Worm (Caenorhabditis elegans): ENCODE results near the gene mks-2.

mks-2 gene

ce11 chrII:6192484-6192883 is 26.8 kb downstream of the mks-2 start, which contains the start of gene cpb-2:
TSS of gene cpb-2 (plus strand) at chrII:6192784.
- TF ChIP-seq pqm-1 (tag; optimal IDR thresholded peaks at IDR 0.05) (no peak), snpc-4 (tag; optimal IDR thresholded peaks at IDR 0.05) (no peak), skn-1 (tag; optimal IDR thresholded peaks at IDR 0.05) (no peak), elt-1 (tag; optimal IDR thresholded peaks at IDR 0.05) (no peak), ceh-82 (tag; optimal IDR thresholded peaks at IDR 0.05) (no peak), fos-1 (tag; optimal IDR thresholded peaks at IDR 0.05) (no peak), lin-15B (tag; optimal IDR thresholded peaks at IDR 0.05) (no peak), nhr-76 (tag; optimal IDR thresholded peaks at IDR 0.05) (no peak)

- no peak for TF ChIP-seq nhr-28 (tag; optimal IDR thresholded peaks at IDR 0.05)
- no peak for TF ChIP-seq elt-3 (tag; optimal IDR thresholded peaks at IDR 0.05)
- no peak for TF ChIP-seq ama-1 (optimal IDR thresholded peaks at IDR 0.05)
- TF ChIP-seq nhr-76 (tag; optimal IDR thresholded peaks at IDR 0.05) = no peak
- TF ChIP-seq skn-1 (tag; optimal IDR thresholded peaks at IDR 0.05) = no peak
- no peak for TF ChIP-seq nhr-11 (tag; optimal IDR thresholded peaks at IDR 0.05)
- TF ChIP-seq ztf-4 (tag; optimal IDR thresholded peaks at IDR 0.05) = no peak
- TF ChIP-seq aly-2 (tag; optimal IDR thresholded peaks at IDR 0.05) = no peak
- TF ChIP-seq nhr-237 (tag; optimal IDR thresholded peaks at IDR 0.05) = no peak
- TF ChIP-seq egl-5 (tag; optimal IDR thresholded peaks at IDR 0.05) = no peak
- TF ChIP-seq R02D3.7 (tag; optimal IDR thresholded peaks at IDR 0.05) = no peak
- TF ChIP-seq fos-1 (tag; optimal IDR thresholded peaks at IDR 0.05) = no peak
These were observed 28.0 kb downstream of the mks-2 start, which contains the start of gene fkh-8 for ce11 chrII:6191293-6191692. TSS of gene fkh-8 (minus strand) at chrII:6191393.

DNA sequence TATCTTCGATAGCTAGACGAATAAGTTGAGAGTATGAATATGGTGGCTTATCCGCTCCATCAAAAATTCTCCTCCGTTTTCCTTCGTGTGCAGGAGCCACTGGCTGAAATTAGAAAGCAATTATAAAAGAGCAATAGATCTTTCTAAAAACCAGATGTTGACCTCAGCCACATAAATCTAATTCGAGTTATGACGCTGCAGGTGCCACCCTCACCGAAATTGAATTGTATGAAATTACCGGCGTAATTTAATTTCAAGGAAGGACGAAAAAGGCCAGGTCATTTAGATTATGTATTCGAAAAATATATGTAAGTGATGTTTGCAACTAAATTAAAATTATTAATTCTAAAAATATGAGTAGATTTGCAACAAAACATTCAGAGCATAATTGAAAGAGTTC is 28.5 kb downstream of the mks-2 start:
- TF ChIP-seq nhr-237 (tag; optimal IDR thresholded peaks at IDR 0.05) (no peak), ceh-16 (tag; optimal IDR thresholded peaks at IDR 0.05) (no peak)

DNA sequence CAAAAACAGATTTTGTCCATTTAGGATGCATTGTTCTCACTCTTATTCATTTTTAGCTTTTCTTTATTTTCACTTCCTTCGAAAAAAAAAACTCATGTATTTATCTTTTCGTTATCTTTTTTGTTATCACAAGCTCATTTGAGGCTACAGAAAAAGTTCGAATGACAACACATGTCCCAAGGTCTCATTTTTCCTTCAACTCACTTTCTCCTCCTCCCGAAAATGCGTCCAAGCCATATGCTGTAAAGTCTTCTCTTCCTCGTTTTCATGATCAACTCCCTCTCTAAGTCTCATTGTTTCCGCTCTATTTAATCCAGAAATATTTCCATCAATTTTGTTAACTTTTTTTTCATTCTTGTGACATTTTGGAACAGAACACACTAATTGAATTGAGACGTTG is 37.9 kb downstream of the mks-2 start:
- TF ChIP-seq nfya-1 (tag; optimal IDR thresholded peaks at IDR 0.05; ENCODE audit: insufficient read depth) (peak; percentile 6), jun-1 (tag; optimal IDR thresholded peaks at IDR 0.05) (no peak)

DNA sequence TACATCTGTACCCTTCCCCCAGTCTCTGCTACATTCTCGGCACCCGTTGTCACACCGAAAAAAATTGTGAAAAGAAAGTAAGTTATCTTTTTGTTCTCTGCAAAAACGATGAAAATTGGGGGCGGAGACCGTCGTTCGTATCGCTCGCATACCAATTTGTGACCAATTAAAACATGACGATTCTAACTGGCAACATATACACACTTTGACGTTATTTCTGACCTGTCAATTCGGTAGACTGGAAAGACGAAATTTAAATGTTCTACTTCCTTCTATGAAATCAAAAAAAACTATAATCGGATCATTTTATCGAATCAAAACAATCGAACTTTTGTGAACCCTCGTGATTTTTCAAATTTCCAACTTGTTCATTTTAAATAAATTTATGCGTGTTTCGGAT is 38.7 kb downstream of the mks-2 start:
- TF ChIP-seq elt-2 (tag; optimal IDR thresholded peaks at IDR 0.05) (peak; percentile 2), ceh-16 (tag; optimal IDR thresholded peaks at IDR 0.05) (no peak), nhr-43 (tag; optimal IDR thresholded peaks at IDR 0.05; ENCODE audit: poor library complexity, severe bottlenecking) (no peak), ceh-9 (tag; optimal IDR thresholded peaks at IDR 0.05) (no peak), nhr-76 (tag; optimal IDR thresholded peaks at IDR 0.05) (no peak)

ce11 chrII:6179531-6179930 is 39.7 kb downstream of the mks-2 start, which contains the start of gene F40H3.1:
TSS of gene F40H3.1 (plus strand) at chrII:6179831.
- TF ChIP-seq mdl-1 (tag; optimal IDR thresholded peaks at IDR 0.05) = no peak
- TF ChIP-seq fkh-10 (GFP tag; optimal IDR thresholded peaks at IDR 0.05) = no peak
- TF ChIP-seq lin-39 (tag; optimal IDR thresholded peaks at IDR 0.05) = no peak
- no peak for TF ChIP-seq nhr-23 (tag; optimal IDR thresholded peaks at IDR 0.05)
- no peak for TF ChIP-seq elt-3 (tag; optimal IDR thresholded peaks at IDR 0.05)
- TF ChIP-seq nhr-43 (tag; optimal IDR thresholded peaks at IDR 0.05; ENCODE audit: poor library complexity, severe bottlenecking) = no peak
- TF ChIP-seq fos-1 (tag; optimal IDR thresholded peaks at IDR 0.05) = no peak
- no peak for TF ChIP-seq fkh-2 (tag; optimal IDR thresholded peaks at IDR 0.05)
- TF ChIP-seq nhr-76 (tag; optimal IDR thresholded peaks at IDR 0.05) = no peak
- TF ChIP-seq nhr-25 (tag; optimal IDR thresholded peaks at IDR 0.05) = no peak
- no peak for TF ChIP-seq unc-62 (GFP tag; optimal IDR thresholded peaks at IDR 0.05)
- TF ChIP-seq tbx-2 (tag; optimal IDR thresholded peaks at IDR 0.05) = no peak
- TF ChIP-seq mml-1 (tag; optimal IDR thresholded peaks at IDR 0.05) = no peak
- TF ChIP-seq ceh-82 (tag; optimal IDR thresholded peaks at IDR 0.05) = no peak

DNA sequence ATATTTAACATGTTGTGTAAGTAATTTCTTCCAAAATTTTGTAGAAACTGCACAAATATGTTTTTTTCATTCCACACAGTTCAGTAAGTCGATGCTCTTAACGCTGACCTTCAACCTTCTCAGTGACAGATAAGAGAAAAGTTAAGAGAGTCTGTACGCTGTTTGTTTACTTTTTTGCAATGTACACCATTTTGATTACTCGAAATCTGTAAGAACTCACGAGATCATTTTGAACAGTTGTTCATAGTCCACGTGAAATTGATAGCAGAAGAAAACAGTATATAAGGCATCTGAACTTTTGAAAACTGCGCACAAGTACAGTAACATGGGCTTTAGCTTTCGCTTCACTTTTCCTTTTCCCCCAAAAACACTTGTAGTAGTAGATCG is 40.5 kb downstream of the mks-2 start:
- peak; percentile 83 for TF ChIP-seq pha-4 (tag; optimal IDR thresholded peaks at IDR 0.05)
- no peak for TF ChIP-seq ama-1 (optimal IDR thresholded peaks at IDR 0.05)
- no peak for TF ChIP-seq skn-1 (tag; optimal IDR thresholded peaks at IDR 0.05)
- no peak for TF ChIP-seq aly-2 (tag; optimal IDR thresholded peaks at IDR 0.05)
- TF ChIP-seq fos-1 (tag; optimal IDR thresholded peaks at IDR 0.05) = no peak
- TF ChIP-seq nhr-12 (tag; optimal IDR thresholded peaks at IDR 0.05) = no peak
